Worm (Caenorhabditis elegans) whole organism, late embryonic: ENCODE data around the gene T05A12.4.

ENCODE experiments used
- ahr-1 ChIP-seq: sonication (generic microtip); optimal IDR thresholded peaks from 2 replicates; lab custom pipeline; 2016; ENCODE audit warnings: missing genetic modification characterization, missing compliant biosample characterization
- ceh-2 ChIP-seq: sonication (generic microtip); optimal IDR thresholded peaks from 2 replicates; lab custom pipeline; 2016; ENCODE audit warnings: missing genotype, missing genetic modification characterization, missing compliant biosample characterization
- elt-2 ChIP-seq: sonication (generic microtip); optimal IDR thresholded peaks from 2 replicates; lab custom pipeline; 2016; ENCODE audit warnings: missing genetic modification reagents, missing genetic modification characterization, missing compliant biosample characterization
- nhr-11 ChIP-seq: fragments of 150-350 bp; optimal IDR thresholded peaks from 2 replicates; lab custom pipeline; 2014; ENCODE audit warnings: missing biosample characterization, missing genetic modification characterization

DNA sequence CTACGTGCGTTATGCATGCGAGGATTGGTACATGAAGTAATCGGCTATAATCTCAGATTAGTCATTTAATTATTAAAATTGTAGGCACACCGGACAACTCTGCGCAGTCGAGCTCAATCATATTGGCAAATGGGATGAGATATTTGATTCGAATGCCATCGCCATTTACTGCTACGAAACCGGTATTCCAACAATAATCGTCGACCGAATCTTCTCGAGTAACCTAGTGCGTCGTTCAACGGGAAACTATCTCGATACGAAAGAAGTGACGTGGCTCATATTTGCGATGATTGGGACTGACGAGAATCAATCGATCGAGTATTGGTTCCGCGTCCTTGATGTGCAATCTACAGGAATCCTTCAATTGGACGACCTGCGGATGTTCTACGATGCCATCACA is 16.9 kb downstream of the T05A12.4 start:
- TF ChIP-seq elt-2 (tag; lab: Kevin White, UChicago) (no peak), nhr-11 (tag; lab: Kevin White, UChicago) (no peak), ceh-2 (tag; lab: Kevin White, UChicago) (no peak), ahr-1 (tag; lab: Kevin White, UChicago) (no peak)
